Worm (Caenorhabditis elegans) whole organism, L1 larva: ENCODE results near the gene uggt-1.

Experiments
- nhr-28 ChIP-seq: fragments of 150-350 bp; optimal IDR thresholded peaks from 2 replicates; lab custom pipeline; 2014; ENCODE audit warnings: missing biosample characterization, missing genetic modification characterization
- sptf-1 ChIP-seq: fragments of 150-350 bp; optimal IDR thresholded peaks from 2 replicates; lab custom pipeline; 2014; ENCODE audit warnings: missing biosample characterization, missing genetic modification characterization
- xbp-1 ChIP-seq: sonication (generic microtip); optimal IDR thresholded peaks from 2 replicates; lab custom pipeline; 2016; ENCODE audit warnings: missing genetic modification characterization, missing compliant biosample characterization

- TF ChIP-seq sptf-1 (tag; lab: Kevin White, UChicago): no peak
- no peak for TF ChIP-seq nhr-28 (tag; lab: Kevin White, UChicago)
- TF ChIP-seq xbp-1 (tag; lab: Kevin White, UChicago): no peak
These were observed 2.0 kb upstream of the uggt-1 start, which contains the start of gene F48E3.6 for ce11 chrX:7502807-7503206.
